Worm (Caenorhabditis elegans) whole organism, L2 larva: ENCODE data around the gene bgnt-1.1.

ENCODE experiments used
- blmp-1 ChIP-seq: sonication (generic microtip); optimal IDR thresholded peaks from 2 replicates; lab custom pipeline; 2017; ENCODE audit warnings: missing genetic modification characterization, mild to moderate bottlenecking, missing compliant biosample characterization, antibody characterized with exemption, moderate library complexity; ENCODE audit not compliant: insufficient read depth
- egl-27 ChIP-seq: sonication (generic microtip); optimal IDR thresholded peaks from 3 replicates; lab custom pipeline; 2017; ENCODE audit warnings: missing biosample characterization, missing genetic modification reagents, missing genetic modification characterization
- elt-1 ChIP-seq: fragments of 150-350 bp; optimal IDR thresholded peaks from 2 replicates; lab custom pipeline; 2014; ENCODE audit warnings: missing biosample characterization, missing genetic modification characterization
- gmeb-1 ChIP-seq: fragments of 150-350 bp; optimal IDR thresholded peaks from 2 replicates; lab custom pipeline; 2014; ENCODE audit warnings: missing biosample characterization, missing genetic modification characterization
- nhr-12 ChIP-seq: fragments of 150-350 bp; optimal IDR thresholded peaks from 2 replicates; lab custom pipeline; 2014; ENCODE audit warnings: missing biosample characterization, missing genetic modification characterization
- nhr-129 ChIP-seq: fragments of 150-350 bp; optimal IDR thresholded peaks from 2 replicates; lab custom pipeline; 2014; ENCODE audit warnings: missing biosample characterization, missing genetic modification characterization
- nhr-237 ChIP-seq: fragments of 150-350 bp; optimal IDR thresholded peaks from 2 replicates; lab custom pipeline; 2014; ENCODE audit warnings: missing biosample characterization, missing genetic modification characterization
- peb-1 ChIP-seq: fragments of 150-350 bp; optimal IDR thresholded peaks from 2 replicates; lab custom pipeline; 2014; ENCODE audit warnings: missing biosample characterization, missing genetic modification characterization
- snpc-4 ChIP-seq: fragments of 150-350 bp; optimal IDR thresholded peaks from 2 replicates; lab custom pipeline; 2014; ENCODE audit warnings: missing biosample characterization, missing genetic modification characterization
- ztf-1 ChIP-seq: fragments of 200-800 bp; sonication (Bioruptor generic); conservative IDR thresholded peaks from 2 replicates; pipeline ENCODE4 v1.3.6; 2022; ENCODE audit warnings: missing genetic modification characterization, missing compliant biosample characterization

DNA sequence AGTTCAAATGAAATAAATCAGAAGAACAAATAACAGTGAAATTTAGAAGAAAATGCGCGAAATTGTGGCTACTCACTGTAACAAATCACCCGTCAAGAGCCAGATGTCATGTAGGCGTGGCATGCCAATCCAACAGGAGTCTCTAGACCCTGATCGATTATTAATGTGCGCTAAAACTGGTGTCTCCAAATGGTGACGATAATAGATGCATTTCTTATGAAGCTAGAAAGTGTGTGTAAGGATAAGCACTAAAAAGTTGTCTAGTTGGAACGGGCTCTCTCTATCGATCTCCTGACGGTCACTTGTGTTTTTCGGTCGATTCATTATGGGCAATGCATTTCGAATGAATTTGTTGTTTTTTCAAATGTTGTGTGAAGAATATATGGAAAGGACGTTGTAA, 10.8 kb upstream of the bgnt-1.1 start, which contains the start of gene mec-3:
- TF ChIP-seq snpc-4 (tag; lab: Kevin White, UChicago) (no peak), ztf-1 (GFP tag; lab: Robert Waterston, UW) (no peak), blmp-1 (no peak), nhr-129 (tag; lab: Kevin White, UChicago) (no peak), nhr-237 (tag; lab: Kevin White, UChicago) (no peak), egl-27 (tag; lab: Kevin White, UChicago) (no peak), elt-1 (tag; lab: Kevin White, UChicago) (no peak), gmeb-1 (tag; lab: Kevin White, UChicago) (no peak), peb-1 (no peak), nhr-12 (tag; lab: Kevin White, UChicago) (no peak)
